Fruit fly (Drosophila melanogaster): Measurements from ENCODE around the gene CG13484.

Gene CG13484

dm6 chr3L:14004963-14005458 lies 47.9 kb downstream of the CG13484 start (continued):
- TF ChIP-seq lz (GFP tag; optimal IDR thresholded peaks at IDR 0.05) (peak; percentile 98), CG11762 (GFP tag; optimal IDR thresholded peaks at IDR 0.05; ENCODE audit: insufficient read depth) (peak; percentile 96), CG4318 (GFP tag; optimal IDR thresholded peaks at IDR 0.05) (peak; percentile 98), CG34406 (GFP tag; optimal IDR thresholded peaks at IDR 0.05) (peak; percentile 98), CG11902 (GFP tag; optimal IDR thresholded peaks at IDR 0.05) (peak; percentile 99), Eip75B (GFP tag; optimal IDR thresholded peaks at IDR 0.05) (peak; percentile 99), cyc (GFP tag; optimal IDR thresholded peaks at IDR 0.05) (peak; percentile 99), Sox14 (GFP tag; optimal IDR thresholded peaks at IDR 0.05) (peak; percentile 99), CG15336 (GFP tag; IDR thresholded peaks at IDR 0.05) (peak; percentile 99), CG3032 (tag; optimal IDR thresholded peaks at IDR 0.05) (peak; percentile 94), CG1621 (tag; optimal IDR thresholded peaks at IDR 0.05) (peak; percentile 96), CG6854 (GFP tag; optimal IDR thresholded peaks at IDR 0.05) (peak; percentile 92), Sox15 (GFP tag; optimal IDR thresholded peaks at IDR 0.05) (peak; percentile 98)

DNA sequence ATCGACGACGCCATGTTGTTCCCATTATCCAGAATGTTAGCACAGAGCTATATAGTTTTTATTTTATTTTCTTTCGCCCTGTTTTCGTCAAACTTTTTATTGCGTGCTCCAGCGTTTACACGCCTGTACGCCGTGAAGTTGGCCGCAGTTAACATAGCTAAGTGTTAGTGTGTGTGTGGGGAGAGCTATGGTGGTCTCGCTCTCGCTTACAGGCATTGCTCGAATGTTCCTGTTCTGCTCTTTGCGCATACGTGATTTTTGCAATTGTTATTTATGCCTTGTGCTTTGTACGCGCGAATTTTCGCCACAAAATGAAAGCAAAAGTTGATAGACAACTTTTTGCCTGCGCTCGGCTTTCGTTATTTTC lies 48.9 kb downstream of the CG13484 start:
- TF ChIP-seq salr (GFP tag; optimal IDR thresholded peaks at IDR 0.05) (peak in 1 of 2 experiments; percentile 33), CG10631 (GFP tag; optimal IDR thresholded peaks at IDR 0.05) (peak; percentile 1), CG1621 (tag; optimal IDR thresholded peaks at IDR 0.05) (peak; percentile 66), CG6854 (GFP tag; optimal IDR thresholded peaks at IDR 0.05) (no peak), CG8632 (GFP tag; optimal IDR thresholded peaks at IDR 0.05) (peak; percentile 16), fd85E (GFP tag; optimal IDR thresholded peaks at IDR 0.05) (peak; percentile 4), pdm3 (GFP tag; optimal IDR thresholded peaks at IDR 0.05) (peak; percentile 7), CG8119 (GFP tag; IDR thresholded peaks at IDR 0.05) (no peak), topi (GFP tag; optimal IDR thresholded peaks at IDR 0.05) (peak; percentile 5), Lpt (GFP tag; optimal IDR thresholded peaks at IDR 0.05) (peak; percentile 13), CG6276 (GFP tag; optimal IDR thresholded peaks at IDR 0.05) (no peak), esn (GFP tag; optimal IDR thresholded peaks at IDR 0.05) (peak; percentile 46), Sox14 (GFP tag; optimal IDR thresholded peaks at IDR 0.05) (peak; percentile 35), CG6163 (GFP tag; IDR thresholded peaks at IDR 0.05) (peak; percentile 95), ss (GFP tag; optimal IDR thresholded peaks at IDR 0.05) (peak in 1 of 2 experiments; percentile 25), Eip78C (GFP tag) (peak; percentile 74), fkh (GFP tag; optimal IDR thresholded peaks at IDR 0.05) (peak; percentile 24), dac (GFP tag; optimal IDR thresholded peaks at IDR 0.05) (peak; percentile 21), Met (GFP tag; optimal IDR thresholded peaks at IDR 0.05) (peak; percentile 5), Ets96B (tag; optimal IDR thresholded peaks at IDR 0.05) (no peak), Blimp-1 (GFP tag; optimal IDR thresholded peaks at IDR 0.05) (peak; percentile 96), Gug (GFP tag; IDR thresholded peaks at IDR 0.05) (no peak), eg (GFP tag; IDR thresholded peaks at IDR 0.05) (peak; percentile 34), net (GFP tag; optimal IDR thresholded peaks at IDR 0.05) (peak; percentile 21), vri (GFP tag; optimal IDR thresholded peaks at IDR 0.05) (peak; percentile 26), Hr38 (GFP tag; optimal IDR thresholded peaks at IDR 0.05) (no peak), dsx (GFP tag; optimal IDR thresholded peaks at IDR 0.05; ENCODE audit: poor library complexity, severe bottlenecking) (peak; percentile 13), CG9139 (GFP tag; optimal IDR thresholded peaks at IDR 0.05) (peak; percentile 26)

DNA sequence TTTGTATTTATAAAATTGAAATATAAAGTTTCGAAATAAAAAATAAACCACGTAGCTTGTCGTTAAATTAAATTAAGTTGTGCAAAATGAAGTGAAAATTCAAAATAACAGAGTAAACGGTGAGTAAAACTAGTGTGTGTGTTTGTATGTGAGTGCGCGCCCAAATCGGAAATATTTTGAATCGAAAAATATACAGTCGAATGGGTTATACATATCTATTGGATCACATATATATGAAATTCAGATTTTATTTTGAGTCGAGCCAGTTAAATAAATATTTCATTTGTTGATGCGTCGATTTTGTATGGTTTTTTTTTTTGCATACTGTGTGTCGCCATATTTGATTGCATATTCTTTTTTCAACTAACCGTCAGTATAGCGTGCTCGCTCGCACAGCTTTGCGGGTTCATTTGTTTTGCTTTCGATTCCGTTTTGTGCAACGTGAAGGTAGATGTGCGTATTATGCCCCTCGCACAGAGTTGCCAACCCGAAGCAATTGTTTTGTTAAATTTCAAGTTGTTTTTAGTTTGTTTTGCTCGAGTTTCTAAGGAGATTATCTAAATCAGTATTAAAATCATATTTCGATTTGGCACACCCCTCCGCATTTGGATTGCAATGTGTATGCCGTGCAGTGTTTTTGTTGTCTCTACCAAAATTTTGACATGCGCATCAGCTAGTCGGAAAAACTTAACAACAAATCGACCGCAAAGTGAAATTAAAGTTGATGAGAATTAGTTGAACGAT lies 49.4 kb downstream of the CG13484 start:
- TF ChIP-seq pdm3 (GFP tag; optimal IDR thresholded peaks at IDR 0.05) = peak; percentile 15
- TF ChIP-seq fd59A (GFP tag; optimal IDR thresholded peaks at IDR 0.05) = no peak
- no peak for TF ChIP-seq CG10631 (GFP tag; optimal IDR thresholded peaks at IDR 0.05)
- TF ChIP-seq Hr39 (GFP tag; optimal IDR thresholded peaks at IDR 0.05) = peak; percentile 15
- peak in 1 of 2 experiments; percentile 55 for TF ChIP-seq ss (GFP tag; optimal IDR thresholded peaks at IDR 0.05)
- no peak for TF ChIP-seq CG4318 (GFP tag; optimal IDR thresholded peaks at IDR 0.05)
- peak; percentile 47 for TF ChIP-seq Sox14 (GFP tag; optimal IDR thresholded peaks at IDR 0.05)
- no peak for TF ChIP-seq CG8632 (GFP tag; optimal IDR thresholded peaks at IDR 0.05)
- TF ChIP-seq CG11762 (GFP tag; optimal IDR thresholded peaks at IDR 0.05; ENCODE audit: insufficient read depth) = no peak
- peak; percentile 75 for TF ChIP-seq CG6163 (GFP tag; IDR thresholded peaks at IDR 0.05)
- no peak for TF ChIP-seq net (GFP tag; optimal IDR thresholded peaks at IDR 0.05)
- peak; percentile 37 for TF ChIP-seq CG10669 (GFP tag; optimal IDR thresholded peaks at IDR 0.05)
- TF ChIP-seq CG8119 (GFP tag; IDR thresholded peaks at IDR 0.05) = no peak
- peak; percentile 4 for TF ChIP-seq Smox (GFP tag; optimal IDR thresholded peaks at IDR 0.05)
- TF ChIP-seq Blimp-1 (GFP tag; optimal IDR thresholded peaks at IDR 0.05) = no peak
- TF ChIP-seq cyc (GFP tag; optimal IDR thresholded peaks at IDR 0.05) = no peak
- peak; percentile 45 for TF ChIP-seq dac (GFP tag; optimal IDR thresholded peaks at IDR 0.05)
- TF ChIP-seq CG16779 (tag; optimal IDR thresholded peaks at IDR 0.05) = peak; percentile 1
- no peak for TF ChIP-seq CG6276 (GFP tag; optimal IDR thresholded peaks at IDR 0.05)
- TF ChIP-seq Eip93F (GFP tag; optimal IDR thresholded peaks at IDR 0.05) = no peak
- peak; percentile 31 for TF ChIP-seq Ets96B (tag; optimal IDR thresholded peaks at IDR 0.05)
- no peak; the same call in 1 of the 2 replicates for TF ChIP-seq CG15336 (GFP tag; IDR thresholded peaks at IDR 0.05)
